Fruit fly (Drosophila melanogaster) whole organism, embryonic: ENCODE measurements around the gene G6P.

Experiments
- Abd-B ChIP-seq: fragments of 200-800 bp; sonication (Bioruptor generic); optimal IDR thresholded peaks from 2 replicates; lab custom pipeline; 2018; ENCODE audit warnings: missing biosample characterization, mild to moderate bottlenecking, missing genetic modification characterization, moderate library complexity
- B-H1 ChIP-seq: fragments of 200-800 bp; sonication (Bioruptor generic); IDR thresholded peaks from 3 replicates; pipeline ENCODE4 v1.3.6; 2022; ENCODE audit warnings: missing biosample characterization, missing genetic modification characterization
- BEAF-32 ChIP-seq: fragments of 200-800 bp; sonication (Bioruptor generic); optimal IDR thresholded peaks from 3 replicates; lab custom pipeline; 2017; ENCODE audit warnings: missing biosample characterization, missing genetic modification characterization, mild to moderate bottlenecking, moderate library complexity, missing genetic modification reagents
- CG10209 ChIP-seq: fragments of 200-800 bp; sonication (Bioruptor generic); optimal IDR thresholded peaks from 3 replicates; lab custom pipeline; 2017; ENCODE audit warnings: missing biosample characterization, mild to moderate bottlenecking, missing genetic modification characterization, missing genetic modification reagents
- CG1024 ChIP-seq: fragments of 200-800 bp; sonication (Bioruptor generic); IDR thresholded peaks from 2 replicates; pipeline ENCODE4 v1.3.6; 2022; ENCODE audit warnings: missing biosample characterization, missing genetic modification characterization
- CG12659 ChIP-seq: fragments of 200-800 bp; sonication (Bioruptor generic); optimal IDR thresholded peaks from 3 replicates; lab custom pipeline; 2017; ENCODE audit warnings: mild to moderate bottlenecking, missing biosample characterization, missing genetic modification reagents, missing genetic modification characterization
- CG15696 ChIP-seq: fragments of 200-800 bp; sonication (Bioruptor generic); optimal IDR thresholded peaks from 2 replicates; lab custom pipeline; 2019; ENCODE audit warnings: missing biosample characterization, mild to moderate bottlenecking, missing genetic modification characterization, moderate library complexity
- CG2129 ChIP-seq: fragments of 200-800 bp; sonication (Bioruptor generic); IDR thresholded peaks from 2 replicates; pipeline ENCODE4 v1.3.6; 2022; ENCODE audit warnings: missing biosample characterization, missing genetic modification characterization; ENCODE audit not compliant: partially characterized antibody
- CG31365 ChIP-seq: fragments of 200-800 bp; sonication (Bioruptor generic); optimal IDR thresholded peaks from 2 replicates; lab custom pipeline; 2018; ENCODE audit warnings: missing biosample characterization, mild to moderate bottlenecking, missing genetic modification characterization
- CG32532 ChIP-seq: fragments of 200-800 bp; sonication (Bioruptor generic); IDR thresholded peaks from 2 replicates; pipeline ENCODE4 v1.3.6; 2022; ENCODE audit warnings: missing biosample characterization, missing genetic modification characterization
- CG3281 ChIP-seq: fragments of 200-800 bp; sonication (Bioruptor generic); optimal IDR thresholded peaks from 3 replicates; lab custom pipeline; 2017; ENCODE audit warnings: missing biosample characterization, mild to moderate bottlenecking, missing genetic modification characterization
- CG3726 ChIP-seq: fragments of 200-800 bp; sonication (Bioruptor generic); IDR thresholded peaks from 3 replicates; pipeline ENCODE4, ENCODE4 v1.3.6; 2022; ENCODE audit warnings: missing biosample characterization, missing genetic modification characterization
- CG4404 ChIP-seq: fragments of 200-800 bp; sonication (Bioruptor generic); IDR thresholded peaks from 2 replicates; pipeline ENCODE4 v1.3.6; 2022; ENCODE audit warnings: missing biosample characterization, missing genetic modification characterization
- CG7372 ChIP-seq: fragments of 200-800 bp; sonication (Bioruptor generic); IDR thresholded peaks from 2 replicates; pipeline ENCODE4 v1.3.6; 2022; ENCODE audit warnings: missing biosample characterization, missing genetic modification characterization
- CG8359 ChIP-seq: fragments of 200-800 bp; sonication (Bioruptor generic); optimal IDR thresholded peaks from 2 replicates; lab custom pipeline; 2017; ENCODE audit warnings: missing biosample characterization, mild to moderate bottlenecking, missing genetic modification characterization, borderline replicate concordance
- CG8388 ChIP-seq: fragments of 200-800 bp; sonication (Bioruptor generic); optimal IDR thresholded peaks from 2 replicates; lab custom pipeline; 2019; ENCODE audit warnings: missing biosample characterization, mild to moderate bottlenecking, missing genetic modification characterization, moderate library complexity
- CG8478 ChIP-seq: fragments of >200 bp; optimal IDR thresholded peaks from 2 replicates; lab custom pipeline; 2018
- CG9727 ChIP-seq: fragments of 200-800 bp; sonication (Bioruptor generic); optimal IDR thresholded peaks from 3 replicates; lab custom pipeline; 2017; ENCODE audit warnings: missing biosample characterization, mild to moderate bottlenecking, missing genetic modification characterization
- Dref ChIP-seq: fragments of 200-800 bp; sonication (Bioruptor generic); IDR thresholded peaks from 2 replicates; pipeline ENCODE4 v1.3.6; 2022; ENCODE audit warnings: missing biosample characterization, missing genetic modification characterization
- Hand ChIP-seq: fragments of 200-800 bp; sonication (Bioruptor generic); optimal IDR thresholded peaks from 2 replicates; lab custom pipeline; 2017; ENCODE audit warnings: mild to moderate bottlenecking, missing biosample characterization, missing genetic modification reagents, missing genetic modification characterization
- HmgZ ChIP-seq: fragments of 200-800 bp; sonication (Bioruptor generic); optimal IDR thresholded peaks from 2 replicates; lab custom pipeline; 2018; ENCODE audit warnings: missing biosample characterization, mild to moderate bottlenecking, missing genetic modification characterization
- MBD-R2 ChIP-seq: fragments of 200-800 bp; sonication (Bioruptor generic); IDR thresholded peaks from 2 replicates; pipeline ENCODE4 v1.3.6; 2022; ENCODE audit warnings: missing biosample characterization, missing genetic modification characterization
- Mad ChIP-seq: fragments of 200-800 bp; sonication (Bioruptor generic); optimal IDR thresholded peaks from 2 replicates; lab custom pipeline; 2016; ENCODE audit warnings: missing biosample characterization, missing genetic modification characterization
- Nf-YA ChIP-seq: fragments of 200-800 bp; sonication (Bioruptor generic); IDR thresholded peaks from 2 replicates; pipeline ENCODE4 v1.3.6; 2022; ENCODE audit warnings: missing biosample characterization, missing genetic modification characterization
- Sox100B ChIP-seq: fragments of 200-800 bp; sonication (Bioruptor generic); optimal IDR thresholded peaks from 3 replicates; lab custom pipeline; 2018; ENCODE audit warnings: missing biosample characterization, mild to moderate bottlenecking, missing genetic modification characterization
- Tbp ChIP-seq: fragments of >200 bp; optimal IDR thresholded peaks from 2 replicates; lab custom pipeline; 2018; ENCODE audit warnings: missing biosample characterization, missing genetic modification characterization
- Xbp1 ChIP-seq: fragments of 200-800 bp; sonication (Bioruptor generic); optimal IDR thresholded peaks from 3 replicates; lab custom pipeline; 2016; ENCODE audit warnings: missing biosample characterization, mild to moderate bottlenecking, missing genetic modification characterization
- Xrp1 ChIP-seq: fragments of 200-800 bp; sonication (Bioruptor generic); IDR thresholded peaks from 2 replicates; pipeline ENCODE4 v1.3.6; 2022; ENCODE audit warnings: missing biosample characterization, missing genetic modification characterization
- bigmax ChIP-seq: fragments of 200-800 bp; sonication (Bioruptor generic); optimal IDR thresholded peaks from 2 replicates; lab custom pipeline; 2018; ENCODE audit warnings: missing biosample characterization, mild to moderate bottlenecking, missing genetic modification characterization
- bsh ChIP-seq, 2 experiments: fragments of 200-800 bp; sonication (Bioruptor generic); optimal IDR thresholded peaks; 2 replicates each; lab custom pipeline; 2017 to 2018; ENCODE audit warnings: mild to moderate bottlenecking in 2 of 2, missing biosample characterization in 2 of 2, missing genetic modification characterization in 2 of 2, moderate library complexity in 1 of 2
- chif ChIP-seq, 2 experiments: fragments of 200-800 bp; sonication (Bioruptor generic); optimal IDR thresholded peaks; 3 replicates each; lab custom pipeline; 2016; ENCODE audit warnings: missing biosample characterization in 2 of 2, missing genetic modification characterization in 2 of 2
- dati ChIP-seq: fragments of 200-800 bp; sonication (Bioruptor generic); IDR thresholded peaks from 2 replicates; pipeline ENCODE4 v1.3.6; 2022; ENCODE audit warnings: missing biosample characterization, missing genetic modification characterization
- dmrt99B ChIP-seq: fragments of 200-800 bp; sonication (Bioruptor generic); optimal IDR thresholded peaks from 2 replicates; lab custom pipeline; 2018; ENCODE audit warnings: missing biosample characterization, mild to moderate bottlenecking, missing genetic modification characterization, moderate library complexity
- dpn ChIP-seq, 2 experiments: fragments of 200-800 bp; sonication (Bioruptor generic); optimal IDR thresholded peaks; 3 replicates each; lab custom pipeline; 2016; ENCODE audit warnings: missing biosample characterization in 2 of 2, missing genetic modification characterization in 2 of 2
- ewg ChIP-seq: fragments of 200-800 bp; sonication (Bioruptor generic); optimal IDR thresholded peaks from 3 replicates; lab custom pipeline; 2017; ENCODE audit warnings: mild to moderate bottlenecking, missing biosample characterization, missing genetic modification reagents, missing genetic modification characterization
- ftz-f1 ChIP-seq: fragments of 200-800 bp; sonication (Bioruptor generic); optimal IDR thresholded peaks from 2 replicates; lab custom pipeline; 2016; ENCODE audit warnings: missing biosample characterization, missing genetic modification characterization
- gfzf ChIP-seq: fragments of 200-800 bp; sonication (Bioruptor generic); optimal IDR thresholded peaks from 2 replicates; lab custom pipeline; 2016; ENCODE audit warnings: missing biosample characterization, mild to moderate bottlenecking, missing genetic modification characterization, moderate library complexity
- hkb ChIP-seq, 2 experiments: fragments of 200-800 bp in 1 of 2; fragments of >200 bp in 1 of 2; sonication (Bioruptor generic) in 1 of 2; IDR thresholded peaks in 1 of 2; optimal IDR thresholded peaks in 1 of 2; 2 replicates each; pipeline versions ENCODE4 v1.3.6 to Lab custom; 2017 to 2022; ENCODE audit warnings: missing biosample characterization in 1 of 2, missing genetic modification characterization in 1 of 2
- hth ChIP-seq: fragments of >200 bp; optimal IDR thresholded peaks from 2 replicates; lab custom pipeline; 2017; ENCODE audit warnings: inconsistent platforms
- ind ChIP-seq: fragments of 200-800 bp; sonication (Bioruptor generic); optimal IDR thresholded peaks from 3 replicates; lab custom pipeline; 2016; ENCODE audit warnings: missing biosample characterization, missing genetic modification characterization
- kah ChIP-seq: fragments of 200-800 bp; sonication (Bioruptor generic); optimal IDR thresholded peaks from 2 replicates; lab custom pipeline; 2018; ENCODE audit warnings: missing biosample characterization, mild to moderate bottlenecking, missing genetic modification characterization
- lbe ChIP-seq: fragments of 200-800 bp; sonication (Bioruptor generic); optimal IDR thresholded peaks from 2 replicates; lab custom pipeline; 2016; ENCODE audit warnings: missing biosample characterization, mild to moderate bottlenecking, missing genetic modification characterization
- luna ChIP-seq: fragments of 200-800 bp; sonication (Bioruptor generic); optimal IDR thresholded peaks from 2 replicates; lab custom pipeline; 2016; ENCODE audit warnings: missing biosample characterization, missing genetic modification characterization
- nerfin-1 ChIP-seq: fragments of 200-800 bp; sonication (Bioruptor generic); optimal IDR thresholded peaks from 3 replicates; lab custom pipeline; 2019; ENCODE audit warnings: missing biosample characterization, mild to moderate bottlenecking, missing genetic modification characterization, moderate library complexity
- odd ChIP-seq: fragments of 200-800 bp; sonication (Bioruptor generic); optimal IDR thresholded peaks from 2 replicates; lab custom pipeline; 2017; ENCODE audit warnings: missing biosample characterization, mild to moderate bottlenecking, missing genetic modification characterization
- ranshi ChIP-seq: fragments of 200-800 bp; sonication (Bioruptor generic); IDR thresholded peaks from 2 replicates; pipeline ENCODE4 v1.3.6; 2022; ENCODE audit warnings: missing biosample characterization, missing genetic modification characterization
- ro ChIP-seq: fragments of 200-800 bp; sonication (Bioruptor generic); IDR thresholded peaks from 2 replicates; pipeline ENCODE4 v1.3.6; 2022; ENCODE audit warnings: missing biosample characterization, missing genetic modification characterization
- sc ChIP-seq, 3 experiments: fragments of >200 bp in 2 of 3; fragments of 200-800 bp in 1 of 3; sonication (Bioruptor generic) in 1 of 3; optimal IDR thresholded peaks; 2 replicates in 2 of 3; 3 replicates in 1 of 3; lab custom pipeline; 2017; ENCODE audit warnings: mild to moderate bottlenecking in 1 of 3, missing biosample characterization in 1 of 3, missing genetic modification characterization in 1 of 3, missing genetic modification reagents in 1 of 3
- trem ChIP-seq: fragments of 200-800 bp; optimal IDR thresholded peaks from 3 replicates; lab custom pipeline; 2019; ENCODE audit warnings: missing biosample characterization, mild to moderate bottlenecking, missing genetic modification characterization, moderate library complexity
- wdn ChIP-seq: fragments of 200-800 bp; sonication (Bioruptor generic); IDR thresholded peaks from 2 replicates; pipeline ENCODE4 v1.3.6; 2022; ENCODE audit warnings: missing biosample characterization, missing genetic modification characterization
- zen ChIP-seq: fragments of 200-800 bp; sonication (Bioruptor generic); optimal IDR thresholded peaks from 3 replicates; lab custom pipeline; 2018; ENCODE audit warnings: missing biosample characterization, mild to moderate bottlenecking, missing genetic modification characterization, moderate library complexity

Gene G6P

DNA sequence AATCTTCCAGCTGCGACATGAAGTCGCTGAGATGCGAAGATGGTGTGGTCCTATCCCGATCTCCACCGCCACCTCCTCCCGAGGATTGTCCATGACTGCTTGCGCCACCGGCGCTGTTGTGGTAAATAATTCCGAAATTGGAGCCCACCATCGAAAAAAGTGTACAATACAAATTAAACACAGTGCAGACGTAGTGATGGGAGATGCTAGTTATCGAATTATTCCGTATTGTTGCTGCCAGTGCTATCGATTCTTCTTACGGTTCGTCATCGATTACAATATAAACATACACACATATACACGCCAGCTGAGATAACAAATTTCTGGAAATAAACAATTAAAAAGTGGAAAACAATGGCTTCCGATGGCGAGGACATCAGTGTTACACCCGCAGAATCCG lies 47.9 kb downstream of the G6P start, which contains the start of the genes Taf10b and Taf10 (continued):
- no peak for TF ChIP-seq CG31365 (tag; lab: Kevin White, UChicago)
- TF ChIP-seq BEAF-32 (GFP tag; lab: Kevin White, UChicago) = peak; percentile 75
- TF ChIP-seq Dref (GFP tag; lab: Robert Waterston, UW) = peak; percentile 97
- TF ChIP-seq zen (tag; lab: Kevin White, UChicago) = no peak
- TF ChIP-seq trem (tag; lab: Kevin White, UChicago) = peak; percentile 69
- no peak for TF ChIP-seq CG9727 (GFP tag; lab: Kevin White, UChicago)
- no peak for TF ChIP-seq CG8478 (lab: Kevin White, UChicago)
- no peak for TF ChIP-seq Xrp1 (GFP tag; lab: Robert Waterston, UW)
- no peak for TF ChIP-seq CG1024 (GFP tag; lab: Robert Waterston, UW)
- TF ChIP-seq CG8359 (GFP tag; lab: Kevin White, UChicago) = no peak
- TF ChIP-seq CG32532 (GFP tag; lab: Robert Waterston, UW) = 0 out of 2 replicates have a peak, but pooled peaks have one; percentile 12
- TF ChIP-seq lbe (GFP tag; lab: Kevin White, UChicago) = no peak
- no peak for TF ChIP-seq hth (lab: Kevin White, UChicago)
- TF ChIP-seq Sox100B (GFP tag; lab: Kevin White, UChicago) = no peak
- TF ChIP-seq luna (GFP tag; lab: Kevin White, UChicago) = no peak
- no peak for TF ChIP-seq odd
- no peak for TF ChIP-seq bigmax (GFP tag; lab: Kevin White, UChicago)
- TF ChIP-seq Abd-B (GFP tag; lab: Kevin White, UChicago) = no peak
- TF ChIP-seq CG10209 = no peak
- TF ChIP-seq dpn (GFP tag; optimal IDR thresholded peaks at IDR 0.05; lab: Kevin White, UChicago) = no peak
- peak in 1 of 2 experiments; percentile 3 for TF ChIP-seq bsh (GFP tag; optimal IDR thresholded peaks at IDR 0.05; lab: Kevin White, UChicago)
- TF ChIP-seq hkb (optimal IDR thresholded peaks at IDR 0.05; lab: Kevin White, UChicago) = no peak
- TF ChIP-seq hkb (GFP tag; IDR thresholded peaks at IDR 0.05; lab: Robert Waterston, UW) = no peak
- TF ChIP-seq dati (GFP tag; lab: Robert Waterston, UW) = 0 out of 2 replicates have a peak, but pooled peaks have one; percentile 11
- TF ChIP-seq CG7372 (GFP tag; lab: Robert Waterston, UW) = no peak
- TF ChIP-seq MBD-R2 = peak; percentile 91
- TF ChIP-seq ranshi = no peak
- TF ChIP-seq CG8388 (GFP tag; lab: Kevin White, UChicago) = peak; percentile 56
- no peak for TF ChIP-seq B-H1 (GFP tag; lab: Robert Waterston, UW)
- peak; percentile 36 for TF ChIP-seq HmgZ
- TF ChIP-seq Nf-YA (GFP tag; lab: Robert Waterston, UW) = no peak
- TF ChIP-seq ewg = no peak
- no peak for TF ChIP-seq Tbp (GFP tag; lab: Kevin White, UChicago)
- peak; percentile 3 for TF ChIP-seq kah (GFP tag; lab: Kevin White, UChicago)
- no peak for TF ChIP-seq Xbp1
- no peak for TF ChIP-seq CG3726 (GFP tag; lab: Robert Waterston, UW)
- TF ChIP-seq CG12659 (GFP tag; lab: Kevin White, UChicago) = peak; percentile 66
- peak; percentile 19 for TF ChIP-seq gfzf
- TF ChIP-seq sc (optimal IDR thresholded peaks at IDR 0.05; lab: Kevin White, UChicago) = no peak
- TF ChIP-seq sc (GFP tag; optimal IDR thresholded peaks at IDR 0.05; lab: Kevin White, UChicago) = no peak
- TF ChIP-seq CG15696 (tag; lab: Kevin White, UChicago) = no peak
- TF ChIP-seq CG3281 (GFP tag; lab: Kevin White, UChicago) = no peak
- no peak for TF ChIP-seq Mad (GFP tag; lab: Kevin White, UChicago)
- TF ChIP-seq ftz-f1 = no peak
- no peak for TF ChIP-seq nerfin-1 (tag; lab: Kevin White, UChicago)
- TF ChIP-seq wdn = no peak
- no peak for TF ChIP-seq dmrt99B (tag; lab: Kevin White, UChicago)
- no peak for TF ChIP-seq Hand (GFP tag; lab: Kevin White, UChicago)
- peak; percentile 50 for TF ChIP-seq CG2129 (GFP tag; lab: Robert Waterston, UW)
- TF ChIP-seq ro = no peak
- TF ChIP-seq ind = no peak
- no peak for TF ChIP-seq chif (GFP tag; optimal IDR thresholded peaks at IDR 0.05; lab: Kevin White, UChicago)
- no peak for TF ChIP-seq CG4404
